Fruit fly (Drosophila melanogaster): ENCODE measurements around the gene CG4619.
A peak's percentile ranks its signal among the peaks of the same experiment; 100 is the strongest.

The CG4619 gene

DNA sequence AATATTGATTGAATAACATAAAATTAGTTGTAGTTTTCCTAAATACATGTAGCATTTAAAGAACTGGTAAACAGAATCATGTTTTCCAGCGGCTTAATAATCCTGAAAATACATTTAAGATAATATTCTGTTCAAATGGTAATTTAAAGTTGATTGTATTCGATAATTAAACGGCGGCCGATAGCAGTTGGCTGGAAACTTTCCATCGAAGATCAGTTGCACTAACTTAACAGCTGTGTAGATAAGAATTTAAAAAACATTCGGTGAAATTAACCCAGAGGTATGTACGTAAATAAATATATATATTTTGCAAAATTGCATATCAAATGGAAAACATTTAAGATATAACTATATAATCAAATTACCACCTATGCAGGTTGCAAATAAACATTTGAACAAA lies 18.7 kb upstream of the CG4619 start, which contains the start of gene CG4594 (continued):
- TF ChIP-seq sc (optimal IDR thresholded peaks at IDR 0.05) (no peak), sc (GFP tag; optimal IDR thresholded peaks at IDR 0.05) (no peak), pzg (GFP tag; optimal IDR thresholded peaks at IDR 0.05) (peak; percentile 17), nau (GFP tag; optimal IDR thresholded peaks at IDR 0.05) (no peak), CG13894 (tag; optimal IDR thresholded peaks at IDR 0.05) (no peak), CG10654 (GFP tag; optimal IDR thresholded peaks at IDR 0.05) (no peak), CG15073 (GFP tag; optimal IDR thresholded peaks at IDR 0.05) (no peak), Fer1 (GFP tag; optimal IDR thresholded peaks at IDR 0.05) (no peak), ems (GFP tag; optimal IDR thresholded peaks at IDR 0.05) (no peak), CG11560 (tag; IDR thresholded peaks at IDR 0.05) (peak; percentile 92), CG2712 (tag; optimal IDR thresholded peaks at IDR 0.05) (no peak), aop (GFP tag; IDR thresholded peaks at IDR 0.05) (no peak), z (GFP tag; IDR thresholded peaks at IDR 0.05) (no peak), rib (GFP tag; IDR thresholded peaks at IDR 0.05) (no peak), CG5180 (GFP tag; optimal IDR thresholded peaks at IDR 0.05) (no peak), Six4 (GFP tag; optimal IDR thresholded peaks at IDR 0.05) (no peak), CG2116 (GFP tag; optimal IDR thresholded peaks at IDR 0.05) (peak; percentile 3), CG18262 (tag; optimal IDR thresholded peaks at IDR 0.05) (no peak), Deaf1 (tag; optimal IDR thresholded peaks at IDR 0.05) (no peak), HLH4C (GFP tag; IDR thresholded peaks at IDR 0.05; ENCODE audit: partially characterized antibody) (peak; percentile 23; the same call in 1 of the 3 replicates), ttk (GFP tag; IDR thresholded peaks at IDR 0.05) (no peak), ftz-f1 (GFP tag; optimal IDR thresholded peaks at IDR 0.05) (no peak), sisA (GFP tag; IDR thresholded peaks at IDR 0.05) (no peak), tna (GFP tag; IDR thresholded peaks at IDR 0.05; ENCODE audit: partially characterized antibody) (peak; percentile 16; the same call in 1 of the 2 replicates), toy (GFP tag; IDR thresholded peaks at IDR 0.05) (no peak), Dbx (GFP tag; IDR thresholded peaks at IDR 0.05) (no peak), lola (GFP tag; optimal IDR thresholded peaks at IDR 0.05) (no peak), Adf1 (GFP tag; IDR thresholded peaks at IDR 0.05) (no peak), CG10959 (GFP tag; IDR thresholded peaks at IDR 0.05) (no peak), Dip2 (GFP tag; IDR thresholded peaks at IDR 0.05) (no peak), CG34224 (GFP tag; IDR thresholded peaks at IDR 0.05; ENCODE audit: partially characterized antibody) (0 out of 3 replicates have a peak, but pooled peaks have one; percentile 28)

dm6 chr2L:9921401-9921800 lies 17.3 kb upstream of the CG4619 start, which contains the start of gene CG4592:
Gene CG4592 (plus strand): TSS chr2L:9921633.
- TF ChIP-seq CG13775 (GFP tag; optimal IDR thresholded peaks at IDR 0.05) (peak; percentile 53), nom (GFP tag; optimal IDR thresholded peaks at IDR 0.05) (no peak), Xbp1 (GFP tag; optimal IDR thresholded peaks at IDR 0.05) (peak; percentile 64), schlank (tag; optimal IDR thresholded peaks at IDR 0.05) (peak; percentile 39), CG17829 (tag; optimal IDR thresholded peaks at IDR 0.05) (peak; percentile 65), danr (GFP tag; IDR thresholded peaks at IDR 0.05) (peak; percentile 11; the same call in 1 of the 2 replicates), fd3F (GFP tag; optimal IDR thresholded peaks at IDR 0.05) (peak; percentile 42), caup (GFP tag; optimal IDR thresholded peaks at IDR 0.05; ENCODE audit: severe bottlenecking) (peak; percentile 66), Spps (tag; optimal IDR thresholded peaks at IDR 0.05) (peak; percentile 22), az2 (GFP tag; optimal IDR thresholded peaks at IDR 0.05) (peak; percentile 30), CG13296 (GFP tag; optimal IDR thresholded peaks at IDR 0.05) (peak; percentile 52), CTCF (GFP tag; optimal IDR thresholded peaks at IDR 0.05) (no peak), Xrp1 (GFP tag; IDR thresholded peaks at IDR 0.05) (peak; percentile 69), dati (GFP tag; IDR thresholded peaks at IDR 0.05) (0 out of 2 replicates have a peak, but pooled peaks have one; percentile 35), nmo (GFP tag; optimal IDR thresholded peaks at IDR 0.05) (peak; percentile 56), CG6175 (GFP tag; IDR thresholded peaks at IDR 0.05) (no peak), Pdp1 (GFP tag; optimal IDR thresholded peaks at IDR 0.05) (peak; percentile 60 to 71), Hmx (GFP tag; optimal IDR thresholded peaks at IDR 0.05) (peak; percentile 25), CG1233 (GFP tag; optimal IDR thresholded peaks at IDR 0.05) (peak; percentile 58), Ssrp (tag; optimal IDR thresholded peaks at IDR 0.05) (no peak), Max (GFP tag; optimal IDR thresholded peaks at IDR 0.05) (peak; percentile 7), NFAT (GFP tag; IDR thresholded peaks at IDR 0.05) (peak; percentile 60)
